Worm (Caenorhabditis elegans) whole organism, midembryonic: ENCODE measurements around the gene sra-36.

Experiments
- T22C8.4 ChIP-seq: fragments of 200-800 bp; sonication (Bioruptor generic); IDR thresholded peaks from 2 replicates; pipeline ENCODE4 v1.3.6; 2022; ENCODE audit warnings: missing genetic modification characterization, missing compliant biosample characterization
- klf-2 ChIP-seq: fragments of 200-800 bp; sonication (Bioruptor generic); conservative IDR thresholded peaks from 2 replicates; pipeline ENCODE4 v1.3.6; 2022; ENCODE audit warnings: missing genetic modification reagents, missing genetic modification characterization, missing compliant biosample characterization
- ref-1 ChIP-seq: fragments of 200-800 bp; sonication (Bioruptor generic); conservative IDR thresholded peaks from 2 replicates; pipeline ENCODE4 v1.3.6; 2022; ENCODE audit warnings: missing genetic modification reagents, missing genetic modification characterization, missing compliant biosample characterization
- tab-1 ChIP-seq: fragments of 200-800 bp; sonication (Bioruptor generic); IDR thresholded peaks from 2 replicates; pipeline ENCODE4 v1.3.6; 2022; ENCODE audit warnings: missing genetic modification characterization, missing compliant biosample characterization
- ztf-23 ChIP-seq: fragments of 200-800 bp; sonication (Bioruptor generic); IDR thresholded peaks from 2 replicates; pipeline ENCODE4 v1.3.6; 2022; ENCODE audit warnings: missing genetic modification reagents, missing genetic modification characterization, missing compliant biosample characterization
- ztf-29 ChIP-seq: fragments of 200-800 bp; sonication (Bioruptor generic); IDR thresholded peaks from 2 replicates; pipeline ENCODE4 v1.3.6; 2022; ENCODE audit warnings: missing genetic modification reagents, missing genetic modification characterization, missing compliant biosample characterization

DNA sequence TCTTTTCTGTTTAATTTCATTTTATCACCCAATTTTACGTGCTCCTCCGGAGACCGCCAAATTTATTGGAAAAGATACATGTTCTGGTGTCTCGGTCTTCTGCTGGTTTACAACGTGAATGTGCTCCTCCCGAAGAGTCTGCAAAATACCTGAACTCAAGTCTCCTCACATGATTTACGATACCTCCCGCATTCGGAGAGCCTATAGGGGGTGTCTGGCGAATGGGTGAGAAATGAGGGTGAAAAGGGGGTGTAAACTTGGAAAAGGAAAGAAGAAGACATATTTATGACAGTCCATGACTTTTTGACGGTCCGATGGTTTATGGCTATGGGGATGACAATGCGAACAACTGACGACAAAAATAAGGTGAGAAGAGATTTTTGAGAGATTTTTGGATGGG lies 24.2 kb downstream of the sra-36 start:
- TF ChIP-seq ref-1 (GFP tag; lab: Robert Waterston, UW) (no peak), klf-2 (no peak), tab-1 (GFP tag; lab: Robert Waterston, UW) (no peak), ztf-23 (GFP tag; lab: Robert Waterston, UW) (no peak), ztf-29 (no peak), T22C8.4 (GFP tag; lab: Robert Waterston, UW) (no peak)
